Fruit fly (Drosophila melanogaster) S2 (cell line): Measurements from ENCODE around the gene Spn77Ba.

Experiments used
- CG8478 ChIP-seq: fragments of >200 bp; optimal IDR thresholded peaks from 2 replicates; lab custom pipeline; 2018
- CTCF ChIP-seq, 2 experiments: fragments of >200 bp; optimal IDR thresholded peaks; 2 replicates each; lab custom pipeline; 2018

DNA sequence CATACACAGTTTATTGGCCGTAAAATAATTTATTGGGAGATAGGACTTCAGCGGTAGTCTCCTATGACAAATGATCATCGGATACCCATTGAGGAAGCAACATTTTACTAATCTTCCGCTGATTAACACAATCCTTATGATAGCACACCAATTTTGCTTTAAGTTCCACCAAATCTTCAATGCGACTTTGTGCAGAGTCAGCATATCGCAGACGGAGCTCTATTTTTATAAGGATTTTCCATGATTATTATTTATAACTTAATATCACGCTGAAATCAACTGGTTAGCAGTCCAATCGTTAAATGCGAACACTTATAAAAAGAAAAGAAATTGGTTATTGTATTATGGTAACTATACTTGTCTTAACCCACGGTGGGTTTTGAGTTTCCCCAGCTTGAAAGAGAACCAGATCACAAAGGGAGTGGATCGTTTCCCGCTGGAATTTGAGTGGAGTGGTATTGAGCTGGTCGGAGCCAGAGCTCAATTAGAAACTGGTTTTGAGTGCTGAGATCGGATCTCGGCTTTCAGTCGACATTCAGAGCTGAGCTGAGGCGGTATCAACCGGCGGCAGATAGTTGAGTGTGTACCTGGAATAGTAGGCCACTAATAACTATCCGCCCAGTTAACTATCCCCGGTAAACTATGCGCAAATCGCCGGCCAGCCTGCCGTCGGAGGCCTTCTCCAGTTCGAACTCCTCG lies 49.8 kb downstream of the Spn77Ba start, which contains the start of the genes Toll-9 and in:
- no peak for TF ChIP-seq CTCF (optimal IDR thresholded peaks at IDR 0.05; lab: Kevin White, UChicago)
- TF ChIP-seq CG8478 (lab: Kevin White, UChicago), result no peak
